Fruit fly (Drosophila melanogaster): ENCODE results near the gene CG3618.

CG3618 gene

DNA sequence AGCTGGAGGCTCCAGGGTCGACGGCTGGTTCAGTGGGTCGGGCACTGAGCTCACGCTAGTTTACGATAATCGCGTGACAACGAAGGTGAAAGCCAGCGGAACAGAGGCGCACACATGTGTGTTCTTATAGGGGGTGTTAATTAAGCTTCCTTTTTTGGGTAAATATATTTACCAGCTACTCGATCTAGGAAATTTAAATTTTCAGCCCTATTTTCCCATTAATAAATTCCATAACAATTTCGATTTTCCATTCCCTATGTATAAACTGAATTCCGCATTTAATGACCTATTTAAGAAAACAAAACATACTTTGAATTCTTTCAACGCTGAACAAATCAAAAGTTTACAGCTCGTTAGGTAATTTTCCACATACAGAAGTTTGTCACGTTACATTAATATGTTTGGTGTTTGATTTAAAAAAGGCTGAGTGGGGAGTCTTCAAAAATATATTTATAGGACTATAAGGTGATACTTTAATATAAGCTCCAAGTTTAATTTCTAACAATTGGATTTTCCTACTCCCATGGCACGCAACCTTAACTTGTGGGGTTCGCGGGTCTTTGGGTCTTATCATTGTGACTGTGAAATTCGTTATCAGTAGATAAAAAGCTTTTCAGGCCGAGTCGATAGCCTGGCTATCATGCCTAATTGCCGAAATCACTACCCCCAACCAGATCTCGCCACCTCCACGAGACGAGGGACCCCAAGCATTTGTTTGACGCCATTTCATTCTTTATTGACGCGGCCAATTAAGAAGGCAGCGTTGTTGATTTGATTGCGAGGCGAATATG, 21.4 kb upstream of the CG3618 start, which contains the start of gene CG13255 (continued):
- TF ChIP-seq CG2199 (GFP tag; IDR thresholded peaks at IDR 0.05) (no peak), sim (GFP tag; IDR thresholded peaks at IDR 0.05) (no peak), CG30431 (GFP tag; optimal IDR thresholded peaks at IDR 0.05) (no peak), sima (GFP tag; optimal IDR thresholded peaks at IDR 0.05) (no peak), Dfd (GFP tag; optimal IDR thresholded peaks at IDR 0.05) (no peak), Usf (GFP tag; optimal IDR thresholded peaks at IDR 0.05) (no peak), zf30C (GFP tag; optimal IDR thresholded peaks at IDR 0.05) (no peak), Hmx (GFP tag; optimal IDR thresholded peaks at IDR 0.05) (peak; percentile 48), unc-4 (GFP tag; IDR thresholded peaks at IDR 0.05; ENCODE audit: partially characterized antibody) (no peak), Oaz (GFP tag; IDR thresholded peaks at IDR 0.05) (no peak), pita (GFP tag; optimal IDR thresholded peaks at IDR 0.05) (no peak), ERR (GFP tag; optimal IDR thresholded peaks at IDR 0.05) (no peak), Hr39 (optimal IDR thresholded peaks at IDR 0.05) (no peak), Side (GFP tag; optimal IDR thresholded peaks at IDR 0.05) (no peak), Opbp (GFP tag; IDR thresholded peaks at IDR 0.05; ENCODE audit: partially characterized antibody) (no peak), phol (tag; optimal IDR thresholded peaks at IDR 0.05) (peak; percentile 42), CG4617 (GFP tag; optimal IDR thresholded peaks at IDR 0.05; ENCODE audit: borderline replicate concordance) (no peak), HLH4C (GFP tag; IDR thresholded peaks at IDR 0.05; ENCODE audit: partially characterized antibody) (no peak), CG11085 (GFP tag; IDR thresholded peaks at IDR 0.05) (no peak), CG3726 (GFP tag; IDR thresholded peaks at IDR 0.05) (no peak), CG43689 (GFP tag; IDR thresholded peaks at IDR 0.05) (no peak), pfk (GFP tag; optimal IDR thresholded peaks at IDR 0.05) (no peak), CG6813 (GFP tag; optimal IDR thresholded peaks at IDR 0.05) (no peak), CG2712 (tag; optimal IDR thresholded peaks at IDR 0.05) (peak; percentile 3), Awh (GFP tag; IDR thresholded peaks at IDR 0.05) (no peak), Xbp1 (GFP tag; optimal IDR thresholded peaks at IDR 0.05) (peak; percentile 21), ato (GFP tag; IDR thresholded peaks at IDR 0.05; ENCODE audit: partially characterized antibody) (no peak), bab2 (GFP tag; optimal IDR thresholded peaks at IDR 0.05) (peak; percentile 16), Abd-B (GFP tag; optimal IDR thresholded peaks at IDR 0.05) (no peak), CG6654 (GFP tag; optimal IDR thresholded peaks at IDR 0.05) (peak; percentile 18), ken (GFP tag; IDR thresholded peaks at IDR 0.05) (no peak), Dad (GFP tag; optimal IDR thresholded peaks at IDR 0.05) (no peak), mld (GFP tag; IDR thresholded peaks at IDR 0.05; ENCODE audit: partially characterized antibody) (no peak), crol (GFP tag; IDR thresholded peaks at IDR 0.05) (no peak), chif (GFP tag; optimal IDR thresholded peaks at IDR 0.05) (peak in 1 of 2 experiments; percentile 29), ATbp (GFP tag; optimal IDR thresholded peaks at IDR 0.05) (peak; percentile 7), sens-2 (GFP tag; IDR thresholded peaks at IDR 0.05) (no peak), yki (optimal IDR thresholded peaks at IDR 0.05) (no peak), CG8765 (GFP tag; IDR thresholded peaks at IDR 0.05) (no peak), Dll (GFP tag; IDR thresholded peaks at IDR 0.05; ENCODE audit: partially characterized antibody) (no peak), CG10321 (GFP tag; IDR thresholded peaks at IDR 0.05) (no peak), chn (GFP tag; optimal IDR thresholded peaks at IDR 0.05) (no peak), CG1024 (GFP tag; IDR thresholded peaks at IDR 0.05) (no peak), amos (GFP tag; IDR thresholded peaks at IDR 0.05; ENCODE audit: partially characterized antibody) (no peak), Hr3 (GFP tag; optimal IDR thresholded peaks at IDR 0.05) (peak; percentile 33), CG2116 (GFP tag; optimal IDR thresholded peaks at IDR 0.05) (no peak), CG18599 (GFP tag; optimal IDR thresholded peaks at IDR 0.05) (peak; percentile 71), MESR4 (GFP tag; optimal IDR thresholded peaks at IDR 0.05) (no peak), ttk (GFP tag; IDR thresholded peaks at IDR 0.05) (no peak), CG31388 (GFP tag; optimal IDR thresholded peaks at IDR 0.05) (no peak), pzg (GFP tag; optimal IDR thresholded peaks at IDR 0.05) (no peak)

All from whole organism, embryonic.